Worm (Caenorhabditis elegans) whole organism, young adult: ENCODE measurements around the gene acdh-10.

ENCODE experiments used
- B0261.1 ChIP-seq: sonication (generic microtip); optimal IDR thresholded peaks from 2 replicates; lab custom pipeline; 2016; ENCODE audit warnings: mild to moderate bottlenecking, missing genetic modification characterization, moderate library complexity, missing compliant biosample characterization
- B0336.3 ChIP-seq: fragments of 200-800 bp; sonication (Bioruptor generic); IDR thresholded peaks from 2 replicates; pipeline ENCODE4 v1.3.6; 2022; ENCODE audit warnings: missing genetic modification characterization, missing compliant biosample characterization
- C06A6.2 ChIP-seq: fragments of 200-800 bp; sonication (Bioruptor generic); conservative IDR thresholded peaks from 2 replicates; pipeline ENCODE4 v1.3.6; 2022; ENCODE audit warnings: missing genetic modification characterization, missing compliant biosample characterization
- C17E4.6 ChIP-seq: fragments of 200-800 bp; sonication (Bioruptor generic); IDR thresholded peaks from 2 replicates; pipeline ENCODE4 v1.3.6; 2022; ENCODE audit warnings: missing genetic modification reagents, missing genetic modification characterization, missing compliant biosample characterization
- F10E7.11 ChIP-seq: sonication (generic microtip); optimal IDR thresholded peaks from 2 replicates; lab custom pipeline; 2017; ENCODE audit warnings: mild to moderate bottlenecking, missing genetic modification characterization, moderate library complexity, missing compliant biosample characterization
- F33H1.4 ChIP-seq: fragments of 200-800 bp; sonication (Bioruptor generic); IDR thresholded peaks from 2 replicates; pipeline ENCODE4 v1.3.6; 2022; ENCODE audit warnings: missing genetic modification reagents, missing genetic modification characterization, missing compliant biosample characterization
- F52B5.7 ChIP-seq: sonication (generic microtip); optimal IDR thresholded peaks from 2 replicates; lab custom pipeline; 2016; ENCODE audit warnings: mild to moderate bottlenecking, missing genetic modification characterization, missing compliant biosample characterization
- F57A8.1 ChIP-seq: fragments of 200-800 bp; sonication (Bioruptor generic); optimal IDR thresholded peaks from 2 replicates; lab custom pipeline; 2018; ENCODE audit warnings: mild to moderate bottlenecking, missing genetic modification characterization, moderate library complexity, missing compliant biosample characterization
- K11D2.4 ChIP-seq: fragments of 200-800 bp; sonication (Bioruptor generic); IDR thresholded peaks from 2 replicates; pipeline ENCODE4 v1.3.6; 2022; ENCODE audit warnings: missing genetic modification reagents, missing genetic modification characterization, missing compliant biosample characterization
- Y53F4B.3 ChIP-seq: fragments of 200-800 bp; sonication (Bioruptor generic); IDR thresholded peaks from 2 replicates; pipeline ENCODE4 v1.3.6; 2022; ENCODE audit warnings: missing genetic modification reagents, missing genetic modification characterization, missing compliant biosample characterization
- akir-1 ChIP-seq: fragments of 200-800 bp; sonication (Bioruptor generic); optimal IDR thresholded peaks from 2 replicates; lab custom pipeline; 2018; ENCODE audit warnings: mild to moderate bottlenecking, missing genetic modification characterization, moderate library complexity, missing compliant biosample characterization
- ama-1 ChIP-seq, 3 experiments: fragments of 150-350 bp in 1 of 3; sonication (generic microtip) in 2 of 3; optimal IDR thresholded peaks; 2 replicates each; lab custom pipeline; 2014 to 2018; ENCODE audit warnings: missing biosample characterization in 2 of 3, missing genetic modification characterization in 2 of 3, missing genetic modification reagents in 2 of 3
- aptf-3 ChIP-seq: fragments of 200-800 bp; sonication (Bioruptor generic); IDR thresholded peaks from 2 replicates; pipeline ENCODE4 v1.3.6; 2022; ENCODE audit warnings: missing genetic modification characterization, missing compliant biosample characterization
- attf-5 ChIP-seq: fragments of 200-800 bp; sonication (Bioruptor generic); optimal IDR thresholded peaks from 2 replicates; lab custom pipeline; 2018; ENCODE audit warnings: mild to moderate bottlenecking, missing genetic modification characterization, missing compliant biosample characterization
- attf-6 ChIP-seq: fragments of 200-800 bp; sonication (Bioruptor generic); IDR thresholded peaks from 2 replicates; pipeline ENCODE4 v1.3.6; 2022; ENCODE audit warnings: missing genetic modification reagents, missing genetic modification characterization, missing compliant biosample characterization
- ccch-3 ChIP-seq: fragments of 200-800 bp; sonication (Bioruptor generic); optimal IDR thresholded peaks from 2 replicates; lab custom pipeline; 2018; ENCODE audit warnings: mild to moderate bottlenecking, missing genetic modification characterization, missing compliant biosample characterization
- cebp-1 ChIP-seq, 2 experiments: fragments of 200-800 bp in 1 of 2; sonication (Bioruptor generic) in 1 of 2; sonication (generic microtip) in 1 of 2; IDR thresholded peaks in 1 of 2; optimal IDR thresholded peaks in 1 of 2; 2 replicates each; pipeline versions ENCODE4 v1.3.6 to Lab custom; 2017 to 2022; ENCODE audit warnings: missing compliant biosample characterization in 2 of 2, missing genetic modification characterization in 2 of 2, mild to moderate bottlenecking in 1 of 2, missing genetic modification reagents in 1 of 2, moderate library complexity in 1 of 2
- ceh-58 ChIP-seq: fragments of 200-800 bp; sonication (Bioruptor generic); IDR thresholded peaks from 2 replicates; pipeline ENCODE4 v1.3.6; 2022; ENCODE audit warnings: missing genetic modification characterization, missing compliant biosample characterization
- ceh-91 ChIP-seq: fragments of 200-800 bp; sonication (Bioruptor generic); IDR thresholded peaks from 2 replicates; pipeline ENCODE4 v1.3.6; 2022; ENCODE audit warnings: missing genetic modification reagents, missing genetic modification characterization, missing compliant biosample characterization
- dox-1 ChIP-seq: fragments of 200-800 bp; sonication (Bioruptor generic); IDR thresholded peaks from 2 replicates; pipeline ENCODE4 v1.3.6; 2022; ENCODE audit warnings: missing genetic modification reagents, missing genetic modification characterization, missing compliant biosample characterization
- ekl-4 ChIP-seq: fragments of 200-800 bp; sonication (Bioruptor generic); IDR thresholded peaks from 2 replicates; pipeline ENCODE4 v1.3.6; 2022; ENCODE audit warnings: missing genetic modification reagents, missing genetic modification characterization, missing compliant biosample characterization
- hlh-26 ChIP-seq: fragments of 200-800 bp; sonication (Bioruptor generic); conservative IDR thresholded peaks from 2 replicates; pipeline ENCODE4 v1.3.6; 2022; ENCODE audit warnings: missing genetic modification reagents, missing genetic modification characterization, missing compliant biosample characterization
- hmg-1.2 ChIP-seq: fragments of 200-800 bp; sonication (Bioruptor generic); IDR thresholded peaks from 2 replicates; pipeline ENCODE4 v1.3.6; 2022; ENCODE audit warnings: missing genetic modification reagents, missing genetic modification characterization, missing compliant biosample characterization
- hmg-20 ChIP-seq: fragments of 200-800 bp; sonication (Bioruptor generic); IDR thresholded peaks from 2 replicates; pipeline ENCODE4 v1.3.6; 2022; ENCODE audit warnings: missing genetic modification reagents, missing genetic modification characterization, missing compliant biosample characterization
- lag-1 ChIP-seq: fragments of 200-800 bp; sonication (Bioruptor generic); IDR thresholded peaks from 2 replicates; pipeline ENCODE4 v1.3.6; 2022; ENCODE audit warnings: missing genetic modification reagents, missing genetic modification characterization, missing compliant biosample characterization
- nhr-27 ChIP-seq: fragments of 200-800 bp; sonication (Bioruptor generic); optimal IDR thresholded peaks from 2 replicates; lab custom pipeline; 2018; ENCODE audit warnings: mild to moderate bottlenecking, missing genetic modification characterization, moderate library complexity, missing compliant biosample characterization
- nhr-80 ChIP-seq: sonication (generic microtip); optimal IDR thresholded peaks from 2 replicates; lab custom pipeline; 2016; ENCODE audit warnings: missing genetic modification characterization, missing compliant biosample characterization
- rcor-1 ChIP-seq: fragments of 200-800 bp; sonication (Bioruptor generic); IDR thresholded peaks from 2 replicates; pipeline ENCODE4 v1.3.6; 2022; ENCODE audit warnings: missing genetic modification reagents, missing genetic modification characterization, missing compliant biosample characterization
- repo-1 ChIP-seq: sonication (generic microtip); optimal IDR thresholded peaks from 2 replicates; lab custom pipeline; 2017; ENCODE audit warnings: mild to moderate bottlenecking, missing genetic modification characterization, missing compliant biosample characterization
- sdz-38 ChIP-seq: sonication (generic microtip); optimal IDR thresholded peaks from 2 replicates; lab custom pipeline; 2016; ENCODE audit warnings: missing genotype, missing genetic modification characterization, missing compliant biosample characterization
- somi-1 ChIP-seq: fragments of 200-800 bp; sonication (Bioruptor generic); optimal IDR thresholded peaks from 2 replicates; lab custom pipeline; 2018; ENCODE audit warnings: mild to moderate bottlenecking, missing genetic modification characterization, missing compliant biosample characterization
- tbx-9 ChIP-seq: sonication (generic microtip); optimal IDR thresholded peaks from 2 replicates; lab custom pipeline; 2016; ENCODE audit warnings: borderline replicate concordance, missing genetic modification characterization, inconsistent platforms, missing compliant biosample characterization
- zfh-2 ChIP-seq: fragments of 200-800 bp; sonication (Bioruptor generic); conservative IDR thresholded peaks from 2 replicates; pipeline ENCODE4 v1.3.6; 2022; ENCODE audit warnings: missing genetic modification reagents, missing genetic modification characterization, missing compliant biosample characterization
- ztf-6 ChIP-seq: fragments of 200-800 bp; sonication (Bioruptor generic); IDR thresholded peaks from 2 replicates; pipeline ENCODE4 v1.3.6; 2022; ENCODE audit warnings: missing genetic modification reagents, missing genetic modification characterization, missing compliant biosample characterization

Gene acdh-10

ce11 chrX:17221873-17222525, 7.3 kb upstream of the acdh-10 start, which contains the start of gene rab-6.2:
Gene rab-6.2 (plus strand): TSS chrX:17222475.
- TF ChIP-seq C17E4.6 (GFP tag; lab: Robert Waterston, UW), result no peak
- TF ChIP-seq zfh-2 (GFP tag; lab: Robert Waterston, UW), result peak; percentile 77
- TF ChIP-seq sdz-38, result no peak
- TF ChIP-seq tbx-9 (tag; lab: Kevin White, UChicago), result no peak
- TF ChIP-seq ztf-6 (GFP tag; lab: Robert Waterston, UW), result no peak
- no peak for TF ChIP-seq repo-1
- no peak for TF ChIP-seq somi-1
- no peak for TF ChIP-seq ccch-3 (GFP tag; lab: Kevin White, UChicago)
- no peak for TF ChIP-seq F57A8.1 (GFP tag; lab: Kevin White, UChicago)
- TF ChIP-seq dox-1 (GFP tag; lab: Robert Waterston, UW), result 0 out of 2 replicates have a peak, but pooled peaks have one; percentile 16

- TF ChIP-seq F10E7.11 (tag; lab: Kevin White, UChicago) (no peak), ceh-91 (GFP tag; lab: Robert Waterston, UW) (no peak), hmg-20 (GFP tag; lab: Robert Waterston, UW) (no peak), akir-1 (GFP tag; lab: Kevin White, UChicago) (no peak), ccch-3 (GFP tag; lab: Kevin White, UChicago) (no peak), ceh-58 (GFP tag; lab: Robert Waterston, UW) (no peak), hmg-1.2 (no peak), Y53F4B.3 (GFP tag; lab: Robert Waterston, UW) (no peak), C06A6.2 (GFP tag; lab: Robert Waterston, UW) (no peak), F33H1.4 (GFP tag; lab: Robert Waterston, UW) (no peak), nhr-27 (tag; lab: Kevin White, UChicago) (no peak), ekl-4 (GFP tag; lab: Robert Waterston, UW) (0 out of 2 replicates have a peak, but pooled peaks have one; percentile 25), F52B5.7 (tag; lab: Kevin White, UChicago) (no peak), attf-6 (GFP tag; lab: Robert Waterston, UW) (no peak), lag-1 (GFP tag; lab: Robert Waterston, UW) (no peak), rcor-1 (GFP tag; lab: Robert Waterston, UW) (no peak), nhr-80 (tag; lab: Kevin White, UChicago) (peak; percentile 25), K11D2.4 (GFP tag; lab: Robert Waterston, UW) (no peak), tbx-9 (tag; lab: Kevin White, UChicago) (no peak), aptf-3 (GFP tag; lab: Robert Waterston, UW) (no peak), hlh-26 (GFP tag; lab: Robert Waterston, UW) (no peak), zfh-2 (GFP tag; lab: Robert Waterston, UW) (0 out of 2 replicates have a peak, but pooled peaks have one; percentile 28), attf-5 (GFP tag; lab: Kevin White, UChicago) (peak; percentile 1), repo-1 (no peak), B0261.1 (tag; lab: Kevin White, UChicago) (no peak), ama-1 (optimal IDR thresholded peaks at IDR 0.05; lab: Kevin White, UChicago) (no peak), ama-1 (GFP tag; optimal IDR thresholded peaks at IDR 0.05; lab: Kevin White, UChicago) (no peak), B0336.3 (0 out of 2 replicates have a peak, but pooled peaks have one; percentile 13), cebp-1 (GFP tag; IDR thresholded peaks at IDR 0.05; lab: Robert Waterston, UW) (no peak), cebp-1 (tag; optimal IDR thresholded peaks at IDR 0.05; lab: Kevin White, UChicago) (peak; percentile 24)
Observed at ce11 chrX:17217050-17217813, 2.5 kb upstream of the acdh-10 start, which contains the start of gene acdh-7. Gene acdh-7 (minus strand): TSS chrX:17217105.
